Worm (Caenorhabditis elegans) whole organism, mixed stage, embryonic: ENCODE data around the gene idpp-8.

Experiments
- blmp-1 ChIP-seq: fragments of 150-350 bp; optimal IDR thresholded peaks from 2 replicates; lab custom pipeline; 2014; ENCODE audit warnings: missing biosample characterization, missing genetic modification characterization
- ceh-39 ChIP-seq: fragments of 150-350 bp; optimal IDR thresholded peaks from 2 replicates; lab custom pipeline; 2014; ENCODE audit warnings: missing biosample characterization, missing genetic modification characterization
- ces-1 ChIP-seq: fragments of 150-350 bp; optimal IDR thresholded peaks from 2 replicates; lab custom pipeline; 2014; ENCODE audit warnings: missing biosample characterization, missing genetic modification reagents, missing genetic modification characterization
- lsy-2 ChIP-seq: fragments of 150-350 bp; optimal IDR thresholded peaks from 2 replicates; lab custom pipeline; 2014; ENCODE audit warnings: missing biosample characterization, missing genetic modification characterization
- nhr-28 ChIP-seq: fragments of 150-350 bp; optimal IDR thresholded peaks from 2 replicates; lab custom pipeline; 2014; ENCODE audit warnings: missing biosample characterization, missing genetic modification characterization
- sem-2 ChIP-seq: fragments of 200-800 bp; sonication (Bioruptor generic); optimal IDR thresholded peaks from 2 replicates; lab custom pipeline; 2018; ENCODE audit warnings: mild to moderate bottlenecking, missing genetic modification characterization, missing compliant biosample characterization
- snpc-4 ChIP-seq: fragments of 150-350 bp; optimal IDR thresholded peaks from 2 replicates; lab custom pipeline; 2014; ENCODE audit warnings: missing biosample characterization, missing genetic modification characterization
- unc-62 ChIP-seq: fragments of 150-350 bp; optimal IDR thresholded peaks from 2 replicates; lab custom pipeline; 2014; ENCODE audit warnings: missing biosample characterization, missing genetic modification reagents, missing genetic modification characterization
- ztf-11 ChIP-seq: fragments of 150-350 bp; optimal IDR thresholded peaks from 2 replicates; lab custom pipeline; 2014; ENCODE audit warnings: missing biosample characterization, missing genetic modification characterization

ce11 chrII:10329754-10330153 lies 14.4 kb downstream of the idpp-8 start:
- TF ChIP-seq snpc-4 (no peak), ces-1 (GFP tag; lab: Kevin White, UChicago) (no peak), ceh-39 (no peak), unc-62 (GFP tag; lab: Kevin White, UChicago) (no peak), ztf-11 (tag; lab: Kevin White, UChicago) (no peak), blmp-1 (no peak), lsy-2 (tag; lab: Kevin White, UChicago) (no peak), sem-2 (GFP tag; lab: Kevin White, UChicago) (no peak), nhr-28 (tag; lab: Kevin White, UChicago) (no peak)
